Fruit fly (Drosophila melanogaster) whole organism, embryonic: ENCODE data around the gene BuGZ.

ENCODE experiments used
- Abd-B ChIP-seq: fragments of 200-800 bp; sonication (Bioruptor generic); optimal IDR thresholded peaks from 2 replicates; lab custom pipeline; 2018; ENCODE audit warnings: missing biosample characterization, mild to moderate bottlenecking, missing genetic modification characterization, moderate library complexity
- Blimp-1 ChIP-seq: fragments of 200-800 bp; sonication (Bioruptor generic); optimal IDR thresholded peaks from 3 replicates; lab custom pipeline; 2018; ENCODE audit warnings: missing biosample characterization, missing genetic modification characterization, mild to moderate bottlenecking, moderate library complexity, missing genetic modification reagents
- CG10543 ChIP-seq: fragments of 200-800 bp; sonication (Bioruptor generic); optimal IDR thresholded peaks from 3 replicates; lab custom pipeline; 2017; ENCODE audit warnings: missing biosample characterization, mild to moderate bottlenecking, missing genetic modification characterization, moderate library complexity
- CG10959 ChIP-seq: fragments of 200-800 bp; sonication (Bioruptor generic); IDR thresholded peaks from 2 replicates; pipeline ENCODE4 v1.3.6; 2022; ENCODE audit warnings: missing biosample characterization, missing genetic modification characterization
- CG12219 ChIP-seq: fragments of 200-800 bp; sonication (Bioruptor generic); optimal IDR thresholded peaks from 3 replicates; lab custom pipeline; 2018; ENCODE audit warnings: missing biosample characterization, mild to moderate bottlenecking, missing genetic modification characterization
- CG12769 ChIP-seq: fragments of 200-800 bp; sonication (Bioruptor generic); optimal IDR thresholded peaks from 2 replicates; lab custom pipeline; 2019; ENCODE audit warnings: missing biosample characterization, mild to moderate bottlenecking, missing genetic modification characterization, moderate library complexity
- CG14050 ChIP-seq: fragments of 200-800 bp; sonication (Bioruptor generic); IDR thresholded peaks from 3 replicates; pipeline ENCODE4 v1.3.6; 2022; ENCODE audit warnings: missing biosample characterization, missing genetic modification characterization
- CG17361 ChIP-seq: fragments of 200-800 bp; sonication (Bioruptor generic); IDR thresholded peaks from 3 replicates; pipeline ENCODE4 v1.3.6; 2022; ENCODE audit warnings: missing biosample characterization, missing genetic modification characterization
- CG17385 ChIP-seq: fragments of 200-800 bp; sonication (Bioruptor generic); optimal IDR thresholded peaks from 3 replicates; lab custom pipeline; 2018; ENCODE audit warnings: missing biosample characterization, mild to moderate bottlenecking, missing genetic modification characterization
- CG31441 ChIP-seq: fragments of 200-800 bp; sonication (Bioruptor generic); IDR thresholded peaks from 2 replicates; pipeline ENCODE4 v1.3.6; 2022; ENCODE audit warnings: missing biosample characterization, missing genetic modification characterization
- CG32532 ChIP-seq: fragments of 200-800 bp; sonication (Bioruptor generic); IDR thresholded peaks from 2 replicates; pipeline ENCODE4 v1.3.6; 2022; ENCODE audit warnings: missing biosample characterization, missing genetic modification characterization
- CG32767 ChIP-seq: fragments of 200-800 bp; sonication (Bioruptor generic); IDR thresholded peaks from 2 replicates; pipeline ENCODE4 v1.3.6; 2022; ENCODE audit warnings: missing biosample characterization, missing genetic modification characterization
- CG34376 ChIP-seq: fragments of 200-800 bp; sonication (Bioruptor generic); optimal IDR thresholded peaks from 2 replicates; lab custom pipeline; 2018; ENCODE audit warnings: missing biosample characterization, mild to moderate bottlenecking, missing genetic modification characterization
- CG3995 ChIP-seq: fragments of 200-800 bp; sonication (Bioruptor generic); optimal IDR thresholded peaks from 3 replicates; lab custom pipeline; 2016; ENCODE audit warnings: missing biosample characterization, missing genetic modification characterization
- CG6791 ChIP-seq: fragments of 200-800 bp; sonication (Bioruptor generic); IDR thresholded peaks from 3 replicates; pipeline ENCODE4 v1.3.6; 2022; ENCODE audit warnings: missing biosample characterization, missing genetic modification characterization; ENCODE audit not compliant: partially characterized antibody
- Drgx ChIP-seq: fragments of 200-800 bp; sonication (Bioruptor generic); IDR thresholded peaks from 2 replicates; pipeline ENCODE4 v1.3.6; 2022; ENCODE audit warnings: missing biosample characterization, missing genetic modification characterization
- Fer3 ChIP-seq: fragments of 200-800 bp; sonication (Bioruptor generic); optimal IDR thresholded peaks from 2 replicates; lab custom pipeline; 2018; ENCODE audit warnings: missing biosample characterization, mild to moderate bottlenecking, missing genetic modification characterization, moderate library complexity
- Hmr ChIP-seq: fragments of 200-800 bp; sonication (Bioruptor generic); optimal IDR thresholded peaks from 3 replicates; lab custom pipeline; 2017; ENCODE audit warnings: mild to moderate bottlenecking, missing biosample characterization, missing genetic modification reagents, missing genetic modification characterization
- Lhr ChIP-seq: fragments of 200-800 bp; sonication (Bioruptor generic); optimal IDR thresholded peaks from 3 replicates; lab custom pipeline; 2017; ENCODE audit warnings: mild to moderate bottlenecking, missing biosample characterization, missing genetic modification reagents, missing genetic modification characterization
- Med ChIP-seq: fragments of 200-800 bp; sonication (Bioruptor generic); peaks from one replicate; lab custom pipeline; 2016; ENCODE audit warnings: missing biosample characterization, missing genetic modification characterization, mild to moderate bottlenecking, inconsistent platforms, moderate library complexity
- Nf-YA ChIP-seq: fragments of 200-800 bp; sonication (Bioruptor generic); IDR thresholded peaks from 2 replicates; pipeline ENCODE4 v1.3.6; 2022; ENCODE audit warnings: missing biosample characterization, missing genetic modification characterization
- Pdp1 ChIP-seq, 2 experiments: fragments of 200-800 bp; sonication (Bioruptor generic); optimal IDR thresholded peaks; 3 replicates each; lab custom pipeline; 2016; ENCODE audit warnings: missing biosample characterization in 2 of 2, missing genetic modification characterization in 2 of 2, mild to moderate bottlenecking in 1 of 2, moderate library complexity in 1 of 2
- Vsx1 ChIP-seq: fragments of 200-800 bp; sonication (Bioruptor generic); optimal IDR thresholded peaks from 2 replicates; lab custom pipeline; 2017; ENCODE audit warnings: missing biosample characterization, mild to moderate bottlenecking, missing genetic modification characterization, missing genetic modification reagents
- abd-A ChIP-seq: fragments of 200-800 bp; sonication (Bioruptor generic); optimal IDR thresholded peaks from 3 replicates; lab custom pipeline; 2019; ENCODE audit warnings: missing biosample characterization, mild to moderate bottlenecking, missing genetic modification characterization, moderate library complexity
- cg ChIP-seq: fragments of 200-800 bp; sonication (Bioruptor generic); optimal IDR thresholded peaks from 3 replicates; lab custom pipeline; 2019; ENCODE audit warnings: missing biosample characterization, mild to moderate bottlenecking, missing genetic modification characterization, moderate library complexity
- chn ChIP-seq: fragments of 200-800 bp; sonication (Bioruptor generic); optimal IDR thresholded peaks from 2 replicates; lab custom pipeline; 2016; ENCODE audit warnings: missing biosample characterization, missing genetic modification characterization
- dm ChIP-seq: fragments of 200-800 bp; sonication (Bioruptor generic); optimal IDR thresholded peaks from 3 replicates; lab custom pipeline; 2016; ENCODE audit warnings: missing biosample characterization, missing genetic modification characterization
- fu2 ChIP-seq: fragments of 200-800 bp; sonication (Bioruptor generic); optimal IDR thresholded peaks from 2 replicates; lab custom pipeline; 2016; ENCODE audit warnings: missing biosample characterization, missing genetic modification characterization
- gem ChIP-seq: fragments of 200-800 bp; sonication (Bioruptor generic); optimal IDR thresholded peaks from 2 replicates; lab custom pipeline; 2019; ENCODE audit warnings: missing biosample characterization, mild to moderate bottlenecking, missing genetic modification characterization, moderate library complexity
- grau ChIP-seq: fragments of 200-800 bp; optimal IDR thresholded peaks from 3 replicates; lab custom pipeline; 2019; ENCODE audit warnings: missing biosample characterization, mild to moderate bottlenecking, missing genetic modification characterization, moderate library complexity
- odd ChIP-seq: fragments of 200-800 bp; sonication (Bioruptor generic); optimal IDR thresholded peaks from 2 replicates; lab custom pipeline; 2017; ENCODE audit warnings: missing biosample characterization, mild to moderate bottlenecking, missing genetic modification characterization
- sd ChIP-seq: fragments of 200-800 bp; sonication (Bioruptor generic); optimal IDR thresholded peaks from 3 replicates; lab custom pipeline; 2018; ENCODE audit warnings: missing biosample characterization, mild to moderate bottlenecking, missing genetic modification characterization, moderate library complexity
- sens ChIP-seq: fragments of 200-800 bp; sonication (Bioruptor generic); peaks from one replicate; lab custom pipeline; 2016; ENCODE audit warnings: missing biosample characterization, missing genetic modification characterization
- tap ChIP-seq: fragments of 200-800 bp; optimal IDR thresholded peaks from 3 replicates; lab custom pipeline; 2019; ENCODE audit warnings: missing biosample characterization, mild to moderate bottlenecking, missing genetic modification characterization, moderate library complexity
- trem ChIP-seq: fragments of 200-800 bp; optimal IDR thresholded peaks from 3 replicates; lab custom pipeline; 2019; ENCODE audit warnings: missing biosample characterization, mild to moderate bottlenecking, missing genetic modification characterization, moderate library complexity
- twi ChIP-seq: fragments of 200-800 bp; optimal IDR thresholded peaks from 2 replicates; lab custom pipeline; 2019; ENCODE audit warnings: missing biosample characterization, mild to moderate bottlenecking, missing genetic modification characterization, moderate library complexity
- vvl ChIP-seq: fragments of 200-800 bp; sonication (Bioruptor generic); IDR thresholded peaks from 2 replicates; pipeline ENCODE4 v1.3.6; 2022; ENCODE audit warnings: missing biosample characterization, missing genetic modification characterization
- wdn ChIP-seq: fragments of 200-800 bp; sonication (Bioruptor generic); IDR thresholded peaks from 2 replicates; pipeline ENCODE4 v1.3.6; 2022; ENCODE audit warnings: missing biosample characterization, missing genetic modification characterization

BuGZ gene

DNA sequence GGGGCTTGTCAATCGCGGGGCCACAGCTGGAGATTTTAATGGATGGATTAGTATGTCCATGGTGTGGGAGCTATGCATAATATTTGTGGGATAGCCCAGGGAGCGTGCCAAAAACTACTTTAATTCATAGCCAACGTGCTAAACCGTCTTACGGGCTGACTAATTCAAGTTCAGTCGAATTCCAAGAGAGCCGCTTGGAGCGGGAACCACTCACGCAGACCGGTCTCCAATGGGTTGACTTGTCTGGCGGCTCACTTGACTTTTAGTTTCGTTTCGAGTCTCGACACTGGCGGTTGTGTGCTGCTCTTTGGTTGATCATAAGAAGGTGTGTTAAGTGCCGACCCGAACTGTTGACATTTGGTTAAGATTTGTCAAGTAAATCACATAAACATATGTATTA, 10.9 kb downstream of the BuGZ start, which contains the start of gene yellow-b (continued):
- TF ChIP-seq Blimp-1 (GFP tag; lab: Kevin White, UChicago): peak; percentile 93
- TF ChIP-seq Vsx1 (GFP tag; lab: Kevin White, UChicago): no peak
- no peak for TF ChIP-seq chn (GFP tag; lab: Kevin White, UChicago)
- no peak for TF ChIP-seq Lhr
- TF ChIP-seq wdn: no peak
- TF ChIP-seq abd-A (tag; lab: Kevin White, UChicago): no peak
- no peak for TF ChIP-seq fu2
- TF ChIP-seq vvl (GFP tag; lab: Robert Waterston, UW): peak; percentile 53
- TF ChIP-seq odd (GFP tag; lab: Kevin White, UChicago): no peak
- no peak for TF ChIP-seq Nf-YA
- no peak for TF ChIP-seq trem (tag; lab: Kevin White, UChicago)
- TF ChIP-seq Abd-B (GFP tag; lab: Kevin White, UChicago): no peak
- TF ChIP-seq dm (GFP tag; lab: Kevin White, UChicago): no peak
- TF ChIP-seq CG10959 (GFP tag; lab: Robert Waterston, UW): no peak
- TF ChIP-seq CG12219: no peak
- TF ChIP-seq Fer3 (tag; lab: Kevin White, UChicago): no peak

DNA sequence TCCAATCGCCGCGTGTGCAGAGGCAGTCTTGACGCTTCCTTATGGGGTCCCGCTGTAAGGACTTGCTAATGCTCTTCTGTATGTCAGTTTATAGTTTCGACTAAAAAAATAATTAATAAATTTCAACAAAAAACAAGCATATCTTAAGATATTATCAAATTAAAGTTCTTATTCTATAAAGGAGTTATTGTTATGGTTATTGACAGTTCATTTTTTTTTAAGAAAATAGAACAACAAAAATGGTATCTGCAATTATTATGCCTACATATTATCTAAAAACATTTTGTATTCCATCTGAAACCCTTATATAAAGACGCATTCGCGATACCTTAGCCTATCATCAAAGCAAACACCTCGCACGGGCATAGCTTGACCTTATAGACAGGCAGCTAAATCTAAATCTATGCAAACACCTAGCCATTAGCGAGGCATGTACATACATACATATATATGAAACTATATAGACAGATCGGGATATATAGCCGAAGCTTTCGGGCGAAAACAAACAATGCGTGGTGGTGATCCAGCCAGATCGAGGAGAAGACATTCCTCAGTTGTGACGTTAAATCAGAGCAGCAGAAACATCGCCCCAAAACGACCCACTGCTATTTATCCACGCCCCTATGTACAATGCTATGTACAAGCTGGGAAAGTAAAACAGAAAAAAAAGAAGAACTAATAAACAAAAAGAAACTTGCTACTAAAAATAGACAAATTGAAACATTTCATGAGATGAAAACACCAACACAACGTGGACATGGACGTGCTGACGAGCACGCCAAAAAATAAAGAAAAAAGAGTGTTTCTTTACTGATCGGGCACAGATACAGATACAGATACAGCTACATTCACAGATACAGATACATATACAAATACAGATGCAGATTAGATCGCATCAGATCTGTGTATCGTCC, 17.6 kb downstream of the BuGZ start, which contains the start of gene ppk17:
TSS of gene ppk17 (minus strand) at position 51 of the 914 bp plus-strand sequence.
- no peak for TF ChIP-seq CG3995 (GFP tag; lab: Kevin White, UChicago)
- TF ChIP-seq sens (GFP tag; lab: Kevin White, UChicago): peak; percentile 15
- peak; percentile 4 for TF ChIP-seq grau (tag; lab: Kevin White, UChicago)
- TF ChIP-seq CG34376 (GFP tag; lab: Kevin White, UChicago): no peak
- 0 out of 3 replicates have a peak, but pooled peaks have one; percentile 14 for TF ChIP-seq CG17361
- peak; percentile 35; the same call in 1 of the 2 replicates for TF ChIP-seq Drgx
- no peak for TF ChIP-seq twi (tag; lab: Kevin White, UChicago)
- TF ChIP-seq CG12769 (tag; lab: Kevin White, UChicago): peak; percentile 68
- peak in 1 of 2 experiments; percentile 6 for TF ChIP-seq Pdp1 (GFP tag; optimal IDR thresholded peaks at IDR 0.05; lab: Kevin White, UChicago)
- TF ChIP-seq Hmr: no peak
- no peak for TF ChIP-seq Blimp-1 (GFP tag; lab: Kevin White, UChicago)
- peak; percentile 45 for TF ChIP-seq cg (GFP tag; lab: Kevin White, UChicago)
- TF ChIP-seq tap: no peak
- TF ChIP-seq CG32767 (GFP tag; lab: Robert Waterston, UW): 0 out of 2 replicates have a peak, but pooled peaks have one; percentile 17
- TF ChIP-seq CG6791: no peak
- no peak for TF ChIP-seq CG17385 (GFP tag; lab: Kevin White, UChicago)
- no peak for TF ChIP-seq CG32532 (GFP tag; lab: Robert Waterston, UW)
- TF ChIP-seq CG10543: peak; percentile 59
- TF ChIP-seq gem: peak; percentile 22
- peak; percentile 85 for TF ChIP-seq sd
- TF ChIP-seq Med: peak; percentile 25
- no peak for TF ChIP-seq CG31441 (GFP tag; lab: Robert Waterston, UW)
- no peak for TF ChIP-seq CG14050 (GFP tag; lab: Robert Waterston, UW)
- TF ChIP-seq, all 482 proteins: peak for 12
